Worm (Caenorhabditis elegans) whole organism, L4/young adult: ENCODE data around the gene F40F8.3.
A peak's percentile ranks its signal among the peaks of the same experiment; 100 is the strongest.

ENCODE experiments used
- W03F9.2 ChIP-seq: fragments of 150-350 bp; optimal IDR thresholded peaks from 2 replicates; lab custom pipeline; 2014; ENCODE audit warnings: missing biosample characterization, missing genetic modification characterization
- dao-5 ChIP-seq: sonication (generic microtip); optimal IDR thresholded peaks from 2 replicates; lab custom pipeline; 2016; ENCODE audit warnings: missing genotype, missing genetic modification characterization, moderate library complexity, missing compliant biosample characterization
- him-1 ChIP-seq: sonication (generic microtip); optimal IDR thresholded peaks from 2 replicates; lab custom pipeline; 2016; ENCODE audit warnings: missing genotype, missing genetic modification reagents, missing genetic modification characterization, missing compliant biosample characterization

Gene F40F8.3

DNA sequence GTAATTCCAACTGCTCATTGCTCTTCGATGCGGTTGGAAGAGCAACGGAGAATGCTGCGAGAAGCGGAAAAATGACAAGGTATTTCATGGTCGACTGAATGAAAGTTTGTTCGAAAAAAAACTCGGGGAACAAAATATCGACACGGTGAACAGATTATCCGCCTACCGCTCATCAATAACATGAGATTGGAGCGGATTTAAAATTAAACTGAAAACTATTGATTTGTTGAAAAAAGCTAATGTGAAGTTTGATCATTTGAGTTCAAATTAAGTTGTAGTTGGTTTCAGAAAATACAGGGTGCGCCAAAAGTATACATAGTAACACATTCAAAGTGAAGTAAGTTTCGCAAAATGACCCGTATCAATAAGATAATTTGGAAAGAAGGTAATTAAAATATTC lies 11.1 kb downstream of the F40F8.3 start, which contains the start of gene F40F8.4:
F40F8.4 (minus strand) TSS at position 101 of the 400 bp plus-strand sequence.
- TF ChIP-seq him-1, result no peak
- TF ChIP-seq W03F9.2 (tag; lab: Kevin White, UChicago), result no peak
- no peak for TF ChIP-seq dao-5 (tag; lab: Kevin White, UChicago)

DNA sequence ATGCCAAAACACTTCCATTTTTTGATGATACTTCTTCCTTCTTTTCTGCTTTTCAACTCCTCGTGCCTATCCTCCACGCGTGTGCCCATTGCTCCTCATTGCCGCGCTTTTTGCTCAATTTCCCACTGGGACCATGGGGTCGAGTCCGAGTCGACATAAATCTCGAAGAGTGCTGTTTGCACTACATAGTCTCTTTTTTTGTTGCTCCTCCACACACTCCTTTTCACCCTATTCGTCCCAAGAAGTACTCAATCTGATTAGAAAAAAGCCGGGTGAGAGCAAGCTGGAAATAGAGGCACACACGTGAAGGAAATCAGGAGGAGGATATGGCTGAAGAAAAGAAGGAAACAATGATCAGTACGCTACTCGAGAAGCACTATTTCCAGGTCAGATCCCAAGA lies 13.5 kb downstream of the F40F8.3 start, which contains the start of gene arrd-6:
arrd-6 (plus strand) TSS at position 169 of the 400 bp plus-strand sequence.
- no peak for TF ChIP-seq dao-5 (tag; lab: Kevin White, UChicago)
- TF ChIP-seq him-1, result no peak
- TF ChIP-seq W03F9.2 (tag; lab: Kevin White, UChicago), result no peak

DNA sequence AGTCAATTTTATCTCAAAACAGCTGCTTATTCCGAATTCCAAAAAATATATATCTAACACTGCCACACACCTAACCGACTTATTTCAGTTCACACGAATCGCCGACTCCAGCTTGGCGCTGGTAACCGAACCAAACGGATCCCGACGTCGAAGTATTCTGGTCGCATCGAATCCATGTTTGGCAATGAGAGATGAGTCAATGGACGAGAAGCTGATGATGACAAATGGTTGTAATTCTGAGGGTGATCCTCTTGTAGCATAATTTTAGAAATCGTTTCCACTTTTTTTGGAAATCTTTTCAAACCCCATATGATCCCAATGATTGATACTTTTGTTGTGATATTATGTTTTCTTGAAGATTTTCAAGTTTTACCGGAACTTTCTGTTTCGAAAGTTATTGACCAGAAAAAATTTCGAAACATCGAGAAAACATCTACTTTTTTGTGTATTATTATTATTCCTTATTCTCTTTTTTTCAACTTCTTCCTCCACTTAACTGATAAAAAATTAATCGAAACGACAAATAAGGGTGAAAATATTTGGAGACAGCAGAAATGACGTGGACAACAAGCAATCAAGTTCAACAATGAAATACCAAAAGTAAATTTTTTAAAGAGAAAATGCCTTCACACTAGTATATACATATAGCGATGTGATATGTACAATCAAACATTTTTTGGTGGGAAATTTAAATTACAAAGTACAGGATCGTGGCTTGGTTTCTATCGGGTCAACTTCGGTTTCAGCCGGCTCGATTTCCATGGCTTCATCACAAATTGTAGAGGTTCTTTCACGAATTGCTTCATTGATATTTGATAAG lies 21.0 kb downstream of the F40F8.3 start:
- TF ChIP-seq him-1 (no peak), dao-5 (tag; lab: Kevin White, UChicago) (no peak), W03F9.2 (tag; lab: Kevin White, UChicago) (no peak)

DNA sequence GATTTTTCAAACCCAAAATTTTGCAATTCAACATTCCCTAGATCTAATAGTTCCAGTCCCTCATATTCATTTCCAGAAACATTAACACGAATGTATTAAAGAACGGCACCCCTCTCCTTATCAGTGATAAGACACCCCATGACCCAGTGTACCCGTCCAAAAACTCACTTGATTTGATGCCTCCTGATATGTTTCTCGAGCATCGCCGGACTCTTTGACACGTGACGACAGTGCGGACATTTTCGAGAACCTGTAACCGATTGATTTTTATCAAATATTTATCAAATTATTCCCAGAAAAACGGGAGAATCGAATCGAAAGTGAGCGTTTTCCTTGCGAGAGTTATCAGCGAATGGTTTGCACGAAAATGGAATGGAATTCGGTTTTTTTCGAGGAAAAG lies 21.9 kb downstream of the F40F8.3 start:
- TF ChIP-seq him-1 (no peak), dao-5 (tag; lab: Kevin White, UChicago) (no peak), W03F9.2 (tag; lab: Kevin White, UChicago) (no peak)

DNA sequence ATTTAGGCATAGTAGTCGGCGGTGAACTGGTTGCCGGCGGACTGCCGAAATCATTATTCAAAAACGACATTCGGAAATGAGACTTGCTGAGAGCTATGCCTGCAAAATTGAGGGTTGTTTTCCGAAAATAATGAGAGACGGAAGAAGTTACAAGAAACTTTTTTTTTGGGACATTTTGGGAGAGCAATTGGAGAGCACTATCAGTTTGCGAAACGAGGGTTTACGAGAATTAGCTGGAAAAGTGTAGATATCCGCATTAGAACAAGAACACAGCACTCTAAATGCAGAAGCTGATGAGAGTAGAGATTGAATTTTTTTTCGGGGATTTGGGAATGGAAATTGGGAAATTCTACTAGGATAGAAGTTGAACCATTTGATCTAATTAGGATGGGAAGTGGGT lies 23.4 kb downstream of the F40F8.3 start, which contains the start of gene pqm-1:
pqm-1 (minus strand) TSS at position 101 of the 400 bp plus-strand sequence.
- TF ChIP-seq him-1 (no peak), W03F9.2 (tag; lab: Kevin White, UChicago) (no peak), dao-5 (tag; lab: Kevin White, UChicago) (no peak)

DNA sequence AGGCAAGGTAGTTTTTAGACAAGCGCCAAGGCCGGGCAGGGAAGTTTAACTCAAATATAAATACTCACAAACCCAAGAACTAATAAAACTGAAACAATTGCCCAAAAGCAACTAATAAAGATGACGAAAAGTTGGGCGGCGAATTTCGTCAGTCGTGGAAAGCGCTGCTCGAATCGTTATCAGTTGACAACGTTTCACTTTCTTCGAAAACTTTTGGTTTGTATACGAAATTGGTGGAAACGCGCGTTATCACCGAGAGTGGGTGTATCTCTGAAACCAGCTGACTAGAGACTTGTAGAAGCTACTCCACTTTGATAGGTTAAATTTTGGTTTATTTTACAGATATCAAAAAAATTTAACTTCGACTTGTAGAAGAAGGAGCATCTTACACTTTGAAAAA lies 24.0 kb downstream of the F40F8.3 start:
- no peak for TF ChIP-seq him-1
- no peak for TF ChIP-seq dao-5 (tag; lab: Kevin White, UChicago)
- TF ChIP-seq W03F9.2 (tag; lab: Kevin White, UChicago), result no peak

DNA sequence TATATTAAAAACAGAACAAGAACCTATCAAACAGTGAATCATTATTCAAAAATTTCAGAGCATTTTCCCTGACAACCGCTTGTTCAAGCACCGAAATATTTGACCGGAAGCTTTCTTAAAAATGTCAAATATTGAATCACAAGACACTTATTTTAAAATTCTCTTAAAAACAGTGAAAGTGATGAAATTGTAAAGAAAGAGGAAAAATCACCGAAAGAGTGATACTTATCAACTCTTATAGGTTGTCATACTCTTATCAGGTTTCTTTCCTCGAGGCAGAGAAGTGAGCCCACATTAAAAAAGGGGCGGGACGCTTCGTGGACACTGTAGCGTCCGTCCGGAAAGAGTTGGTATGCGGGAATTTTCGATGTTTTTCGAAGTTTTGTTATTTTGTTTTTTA lies 24.7 kb downstream of the F40F8.3 start:
- no peak for TF ChIP-seq him-1
- no peak for TF ChIP-seq dao-5 (tag; lab: Kevin White, UChicago)
- no peak for TF ChIP-seq W03F9.2 (tag; lab: Kevin White, UChicago)

DNA sequence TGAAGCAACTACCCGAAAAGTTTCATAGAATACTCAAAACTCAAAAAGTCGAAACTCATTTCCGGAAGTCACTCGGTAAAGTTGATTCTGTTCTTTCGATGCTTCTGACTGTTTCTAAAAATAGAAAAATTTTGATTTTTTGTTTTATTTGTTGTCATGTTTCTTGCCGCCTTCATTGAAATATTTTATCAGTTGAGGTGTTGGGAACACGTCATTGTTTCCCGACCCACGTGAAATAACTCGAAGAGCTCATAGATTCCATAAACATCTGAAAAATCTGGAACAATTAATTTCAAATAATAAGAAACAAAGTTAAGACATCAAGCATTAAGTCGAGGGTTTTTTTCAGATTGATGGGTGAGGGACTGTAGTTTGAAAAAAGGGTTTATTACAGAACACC lies 25.9 kb downstream of the F40F8.3 start:
- no peak for TF ChIP-seq W03F9.2 (tag; lab: Kevin White, UChicago)
- TF ChIP-seq him-1, result no peak
- no peak for TF ChIP-seq dao-5 (tag; lab: Kevin White, UChicago)

DNA sequence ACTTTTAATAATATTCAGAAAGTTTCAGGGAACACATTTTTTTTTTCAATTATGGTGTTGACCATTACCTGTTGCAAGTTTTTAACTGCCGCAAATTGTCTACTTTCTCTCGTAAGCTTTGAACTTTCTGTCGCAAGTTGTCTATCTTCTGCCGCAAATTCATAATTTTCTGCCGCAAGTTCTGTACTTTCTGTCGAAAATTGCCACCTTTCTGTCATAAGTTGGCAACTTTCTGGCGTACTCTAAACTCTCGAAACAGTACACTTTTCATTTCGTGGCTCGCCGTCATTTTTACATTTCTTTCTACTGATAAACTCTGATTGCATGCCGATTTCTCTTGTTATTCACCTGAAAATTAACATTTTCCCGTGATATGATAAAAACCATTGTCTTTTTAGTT lies 26.3 kb downstream of the F40F8.3 start:
- TF ChIP-seq him-1, result no peak
- TF ChIP-seq dao-5 (tag; lab: Kevin White, UChicago), result no peak
- no peak for TF ChIP-seq W03F9.2 (tag; lab: Kevin White, UChicago)

DNA sequence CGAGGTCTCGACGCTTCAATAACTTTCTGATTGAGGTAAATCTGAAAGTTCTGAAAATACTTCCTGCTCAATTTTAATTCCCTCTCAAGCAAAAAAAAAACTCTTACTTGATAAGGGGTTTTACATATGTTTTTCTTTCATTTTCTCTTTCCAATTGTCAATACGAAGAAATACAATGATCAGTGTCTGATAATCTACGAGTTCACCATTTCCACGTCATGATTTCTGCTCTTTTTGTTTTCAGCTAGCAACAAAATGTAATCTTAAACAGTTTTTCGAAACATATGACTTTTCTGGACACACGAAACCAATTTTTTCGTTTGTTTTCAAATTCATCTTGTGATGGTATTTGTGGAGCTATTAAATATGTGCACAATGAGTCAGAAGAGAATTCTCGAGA lies 27.1 kb downstream of the F40F8.3 start:
- TF ChIP-seq dao-5 (tag; lab: Kevin White, UChicago), result no peak
- TF ChIP-seq him-1, result no peak
- TF ChIP-seq W03F9.2 (tag; lab: Kevin White, UChicago), result no peak

DNA sequence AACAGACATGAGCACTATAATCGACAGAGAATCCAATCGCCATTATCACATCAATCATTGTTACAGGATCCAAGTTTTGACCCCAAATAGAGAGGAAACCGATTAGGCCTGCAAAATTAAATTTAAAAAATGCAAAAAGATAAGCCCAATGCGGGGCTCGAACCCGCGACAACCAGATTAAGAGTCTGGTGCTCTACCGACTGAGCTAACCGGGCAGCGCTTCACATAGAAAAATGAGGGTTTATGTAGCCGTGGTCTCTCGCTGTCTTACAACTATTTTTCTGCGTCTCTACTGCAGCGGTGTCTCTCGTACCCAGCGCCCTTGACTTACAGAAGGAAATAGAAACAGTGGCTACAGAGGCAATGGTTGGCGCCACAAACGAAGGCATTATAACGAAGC lies 28.6 kb downstream of the F40F8.3 start:
- TF ChIP-seq dao-5 (tag; lab: Kevin White, UChicago) (peak; percentile 35), W03F9.2 (tag; lab: Kevin White, UChicago) (no peak), him-1 (peak; percentile 31)

DNA sequence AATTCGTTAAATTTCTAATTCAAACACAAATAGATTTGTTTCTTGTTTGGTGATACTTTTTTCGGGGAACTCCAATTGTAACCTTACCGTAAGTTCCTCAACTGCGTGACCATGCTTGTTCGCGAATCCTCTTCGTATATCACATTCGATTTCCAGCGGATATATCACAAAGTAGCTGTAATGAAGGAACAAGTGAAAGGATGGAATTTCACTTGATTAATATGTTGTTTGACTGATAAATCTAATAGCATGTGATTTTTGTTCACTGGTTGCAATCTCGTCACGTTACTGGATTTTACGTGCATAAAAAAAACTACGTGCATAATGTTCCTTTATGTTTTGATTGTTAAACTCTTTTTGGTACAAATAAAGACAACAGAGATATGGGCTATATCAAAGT lies 32.6 kb downstream of the F40F8.3 start:
- TF ChIP-seq dao-5 (tag; lab: Kevin White, UChicago) (no peak), W03F9.2 (tag; lab: Kevin White, UChicago) (no peak), him-1 (no peak)

DNA sequence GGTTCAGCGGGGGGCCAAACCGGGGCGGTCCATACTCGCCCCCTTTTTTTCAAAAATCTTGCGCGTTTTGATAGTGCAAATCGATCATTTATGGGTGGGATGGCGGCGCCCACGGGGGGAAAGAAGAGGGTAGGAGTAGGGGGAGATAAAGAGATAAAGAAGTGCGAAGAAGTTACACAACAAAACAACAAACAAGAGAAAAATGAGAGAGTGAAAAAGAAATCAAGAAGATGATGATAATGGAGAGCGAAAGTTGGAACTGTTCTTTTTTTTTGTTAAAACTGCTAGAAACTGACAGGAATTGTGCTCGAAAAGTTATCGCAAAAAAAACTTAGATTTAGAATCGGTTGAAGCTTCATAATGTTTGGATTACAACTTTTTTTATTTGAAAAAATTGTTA lies 33.3 kb downstream of the F40F8.3 start, which contains the start of gene ptr-13:
ptr-13 (minus strand) TSS at position 92 of the 400 bp plus-strand sequence.
- no peak for TF ChIP-seq dao-5 (tag; lab: Kevin White, UChicago)
- TF ChIP-seq him-1, result no peak
- TF ChIP-seq W03F9.2 (tag; lab: Kevin White, UChicago), result no peak

DNA sequence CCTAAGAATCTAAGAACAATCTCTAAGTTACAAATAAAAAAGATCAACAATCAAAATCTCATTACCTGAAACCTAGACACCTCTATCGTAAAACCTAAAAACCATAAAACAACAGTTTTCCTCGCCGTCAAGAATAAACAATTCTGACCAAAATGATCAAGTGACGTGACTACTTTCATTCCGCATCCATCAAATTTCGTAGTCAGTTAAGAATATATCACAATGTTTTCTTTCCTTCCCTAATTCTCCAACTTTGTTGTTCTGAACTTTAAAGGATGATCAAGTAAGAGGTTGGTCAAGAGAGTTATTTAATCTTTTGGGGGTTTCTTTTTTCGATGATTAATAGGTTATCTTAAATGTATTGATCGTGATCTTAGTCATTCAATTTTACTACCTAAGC lies 34.2 kb downstream of the F40F8.3 start:
- no peak for TF ChIP-seq dao-5 (tag; lab: Kevin White, UChicago)
- no peak for TF ChIP-seq W03F9.2 (tag; lab: Kevin White, UChicago)
- TF ChIP-seq him-1, result no peak
